Worm (Caenorhabditis elegans) whole organism, L2 larva: ENCODE measurements around the gene srd-63.

ENCODE experiments used
- R02D3.7 ChIP-seq: fragments of 150-350 bp; optimal IDR thresholded peaks from 2 replicates; lab custom pipeline; 2014; ENCODE audit warnings: missing biosample characterization, missing genetic modification characterization
- aly-2 ChIP-seq: fragments of 150-350 bp; optimal IDR thresholded peaks from 2 replicates; lab custom pipeline; 2014; ENCODE audit warnings: missing biosample characterization, missing genetic modification characterization
- ceh-82 ChIP-seq: fragments of 150-350 bp; optimal IDR thresholded peaks from 2 replicates; lab custom pipeline; 2014; ENCODE audit warnings: missing biosample characterization, missing genetic modification characterization
- dmd-4 ChIP-seq: sonication (generic microtip); optimal IDR thresholded peaks from 2 replicates; lab custom pipeline; 2017; ENCODE audit warnings: missing biosample characterization, missing genetic modification characterization
- mab-5 ChIP-seq: fragments of 150-350 bp; optimal IDR thresholded peaks from 2 replicates; lab custom pipeline; 2014; ENCODE audit warnings: missing biosample characterization, missing genetic modification characterization
- nhr-11 ChIP-seq: fragments of 150-350 bp; optimal IDR thresholded peaks from 2 replicates; lab custom pipeline; 2014; ENCODE audit warnings: missing biosample characterization, missing genetic modification characterization
- nhr-237 ChIP-seq: fragments of 150-350 bp; optimal IDR thresholded peaks from 2 replicates; lab custom pipeline; 2014; ENCODE audit warnings: missing biosample characterization, missing genetic modification characterization
- nhr-77 ChIP-seq: fragments of 150-350 bp; optimal IDR thresholded peaks from 2 replicates; lab custom pipeline; 2014; ENCODE audit warnings: missing biosample characterization, missing genetic modification characterization
- peb-1 ChIP-seq: fragments of 150-350 bp; optimal IDR thresholded peaks from 2 replicates; lab custom pipeline; 2014; ENCODE audit warnings: missing biosample characterization, missing genetic modification characterization
- snpc-4 ChIP-seq: fragments of 150-350 bp; optimal IDR thresholded peaks from 2 replicates; lab custom pipeline; 2014; ENCODE audit warnings: missing biosample characterization, missing genetic modification characterization
- zag-1 ChIP-seq: fragments of 150-350 bp; optimal IDR thresholded peaks from 2 replicates; lab custom pipeline; 2014; ENCODE audit warnings: missing biosample characterization, missing genetic modification characterization
- ztf-11 ChIP-seq: sonication (generic microtip); optimal IDR thresholded peaks from 2 replicates; lab custom pipeline; 2017; ENCODE audit warnings: missing biosample characterization, missing genetic modification characterization

ce11 chrV:16346406-16347108, 47.1 kb downstream of the srd-63 start, which contains the start of the genes W08G11.5 and W08G11.1:
- TF ChIP-seq mab-5, result no peak
- TF ChIP-seq R02D3.7, result no peak
- TF ChIP-seq snpc-4 (tag; lab: Kevin White, UChicago), result no peak
- TF ChIP-seq ceh-82 (tag; lab: Kevin White, UChicago), result no peak
- no peak for TF ChIP-seq zag-1
- TF ChIP-seq dmd-4 (tag; lab: Kevin White, UChicago), result no peak
- no peak for TF ChIP-seq nhr-11 (tag; lab: Kevin White, UChicago)
- TF ChIP-seq nhr-237 (tag; lab: Kevin White, UChicago), result no peak
- no peak for TF ChIP-seq nhr-77
- no peak for TF ChIP-seq aly-2
- TF ChIP-seq peb-1 (tag; lab: Kevin White, UChicago), result no peak
- TF ChIP-seq ztf-11, result no peak
